Worm (Caenorhabditis elegans) whole organism, L3 larva: ENCODE data around the gene pwp-1.

Experiments
- R02D3.7 ChIP-seq: fragments of 150-350 bp; optimal IDR thresholded peaks from 2 replicates; lab custom pipeline; 2014; ENCODE audit warnings: missing biosample characterization, missing genetic modification characterization
- ZK546.5 ChIP-seq: sonication (generic microtip); optimal IDR thresholded peaks from 2 replicates; lab custom pipeline; 2017; ENCODE audit warnings: missing biosample characterization, missing genetic modification characterization
- aly-2 ChIP-seq: fragments of 150-350 bp; optimal IDR thresholded peaks from 2 replicates; lab custom pipeline; 2014; ENCODE audit warnings: missing biosample characterization, missing genetic modification characterization
- ama-1 ChIP-seq: fragments of 150-350 bp; optimal IDR thresholded peaks from 2 replicates; lab custom pipeline; 2018
- ceh-16 ChIP-seq: sonication (generic microtip); optimal IDR thresholded peaks from 2 replicates; lab custom pipeline; 2017; ENCODE audit warnings: missing biosample characterization, missing genetic modification characterization
- ceh-28 ChIP-seq: fragments of 150-350 bp; optimal IDR thresholded peaks from 2 replicates; lab custom pipeline; 2014; ENCODE audit warnings: missing biosample characterization, missing genetic modification reagents, missing genetic modification characterization
- ceh-82 ChIP-seq: fragments of 150-350 bp; optimal IDR thresholded peaks from 2 replicates; lab custom pipeline; 2014; ENCODE audit warnings: missing biosample characterization, missing genetic modification characterization
- ceh-9 ChIP-seq: sonication (generic microtip); optimal IDR thresholded peaks from 2 replicates; lab custom pipeline; 2018; ENCODE audit warnings: missing biosample characterization, missing genetic modification characterization
- daf-12 ChIP-seq: fragments of 150-350 bp; optimal IDR thresholded peaks from 2 replicates; lab custom pipeline; 2014; ENCODE audit warnings: missing biosample characterization, missing genetic modification reagents, missing genetic modification characterization
- egl-27 ChIP-seq: sonication (generic microtip); optimal IDR thresholded peaks from 4 replicates; lab custom pipeline; 2017; ENCODE audit warnings: missing biosample characterization, missing genetic modification reagents, missing genetic modification characterization
- egl-5 ChIP-seq: fragments of 150-350 bp; optimal IDR thresholded peaks from 2 replicates; lab custom pipeline; 2017; ENCODE audit warnings: missing biosample characterization, missing genetic modification reagents, missing genetic modification characterization, inconsistent platforms
- elt-1 ChIP-seq: fragments of 150-350 bp; optimal IDR thresholded peaks from 2 replicates; lab custom pipeline; 2014; ENCODE audit warnings: missing biosample characterization, missing genetic modification characterization
- elt-2 ChIP-seq: sonication (generic microtip); optimal IDR thresholded peaks from 2 replicates; lab custom pipeline; 2016; ENCODE audit warnings: missing genetic modification reagents, mild to moderate bottlenecking, missing genetic modification characterization, missing compliant biosample characterization
- elt-3 ChIP-seq, 3 experiments: fragments of 150-350 bp in 1 of 3; sonication (generic microtip) in 2 of 3; optimal IDR thresholded peaks; 2 replicates in 2 of 3; 4 replicates in 1 of 3; lab custom pipeline; 2014 to 2017; ENCODE audit warnings: missing biosample characterization in 3 of 3, missing genetic modification characterization in 3 of 3
- fkh-10 ChIP-seq: sonication (generic microtip); optimal IDR thresholded peaks from 2 replicates; lab custom pipeline; 2017; ENCODE audit warnings: missing biosample characterization, missing genetic modification reagents, missing genetic modification characterization
- fkh-2 ChIP-seq: fragments of 150-350 bp; optimal IDR thresholded peaks from 2 replicates; lab custom pipeline; 2014; ENCODE audit warnings: missing biosample characterization, missing genetic modification reagents, missing genetic modification characterization
- hmg-11 ChIP-seq: sonication (generic microtip); optimal IDR thresholded peaks from 2 replicates; lab custom pipeline; 2016; ENCODE audit warnings: missing genetic modification characterization, missing compliant biosample characterization
- jun-1 ChIP-seq: fragments of 150-350 bp; optimal IDR thresholded peaks from 2 replicates; lab custom pipeline; 2014; ENCODE audit warnings: missing biosample characterization, missing genetic modification reagents, missing genetic modification characterization
- lin-15B ChIP-seq: fragments of 150-350 bp; optimal IDR thresholded peaks from 2 replicates; lab custom pipeline; 2014; ENCODE audit warnings: missing biosample characterization, missing genetic modification characterization
- lin-39 ChIP-seq: fragments of 150-350 bp; optimal IDR thresholded peaks from 2 replicates; lab custom pipeline; 2018; ENCODE audit warnings: missing biosample characterization, missing genetic modification reagents, missing genetic modification characterization
- lsy-12 ChIP-seq: sonication (generic microtip); optimal IDR thresholded peaks from 2 replicates; lab custom pipeline; 2016; ENCODE audit warnings: mild to moderate bottlenecking, missing genetic modification characterization, missing compliant biosample characterization
- mdl-1 ChIP-seq: fragments of 150-350 bp; optimal IDR thresholded peaks from 2 replicates; lab custom pipeline; 2014; ENCODE audit warnings: missing biosample characterization, missing genetic modification characterization
- mml-1 ChIP-seq: fragments of 150-350 bp; sonication (generic microtip); optimal IDR thresholded peaks from 3 replicates; lab custom pipeline; 2014; ENCODE audit warnings: missing biosample characterization, missing genetic modification characterization
- nfya-1 ChIP-seq: sonication (generic microtip); optimal IDR thresholded peaks from 2 replicates; lab custom pipeline; 2017; ENCODE audit warnings: missing genetic modification characterization, mild to moderate bottlenecking, missing compliant biosample characterization, antibody characterized with exemption, moderate library complexity; ENCODE audit not compliant: insufficient read depth
- nhr-11 ChIP-seq: fragments of 150-350 bp; optimal IDR thresholded peaks from 2 replicates; lab custom pipeline; 2014; ENCODE audit warnings: missing biosample characterization, missing genetic modification characterization
- nhr-12 ChIP-seq: fragments of 150-350 bp; optimal IDR thresholded peaks from 2 replicates; lab custom pipeline; 2014; ENCODE audit warnings: missing biosample characterization, missing genetic modification characterization
- nhr-23 ChIP-seq: fragments of 150-350 bp; optimal IDR thresholded peaks from 2 replicates; lab custom pipeline; 2014; ENCODE audit warnings: missing biosample characterization, missing genetic modification reagents, missing genetic modification characterization
- nhr-25 ChIP-seq: sonication (generic microtip); optimal IDR thresholded peaks from 2 replicates; lab custom pipeline; 2017; ENCODE audit warnings: missing biosample characterization, missing genetic modification characterization
- nhr-28 ChIP-seq: fragments of 150-350 bp; optimal IDR thresholded peaks from 2 replicates; lab custom pipeline; 2014; ENCODE audit warnings: missing biosample characterization, missing genetic modification characterization
- nhr-43 ChIP-seq: sonication (generic microtip); optimal IDR thresholded peaks from 2 replicates; lab custom pipeline; 2016; ENCODE audit warnings: mild to moderate bottlenecking, missing genetic modification characterization, missing compliant biosample characterization; ENCODE audit not compliant: poor library complexity, severe bottlenecking
- nhr-67 ChIP-seq: fragments of 150-350 bp; optimal IDR thresholded peaks from 2 replicates; lab custom pipeline; 2014; ENCODE audit warnings: missing biosample characterization, missing genetic modification characterization
- nhr-77 ChIP-seq: fragments of 150-350 bp; optimal IDR thresholded peaks from 2 replicates; lab custom pipeline; 2014; ENCODE audit warnings: missing biosample characterization, missing genetic modification characterization
- pha-4 ChIP-seq: fragments of 150-350 bp; optimal IDR thresholded peaks from 2 replicates; lab custom pipeline; 2014; ENCODE audit warnings: missing biosample characterization, missing genetic modification reagents, missing genetic modification characterization
- pqm-1 ChIP-seq: fragments of 150-350 bp; optimal IDR thresholded peaks from 2 replicates; lab custom pipeline; 2017; ENCODE audit warnings: missing biosample characterization, missing genetic modification characterization, inconsistent platforms
- sea-2 ChIP-seq: fragments of 150-350 bp; sonication (generic microtip); optimal IDR thresholded peaks from 4 replicates; lab custom pipeline; 2014; ENCODE audit warnings: missing biosample characterization, missing genetic modification reagents, missing genetic modification characterization

The pwp-1 gene

DNA sequence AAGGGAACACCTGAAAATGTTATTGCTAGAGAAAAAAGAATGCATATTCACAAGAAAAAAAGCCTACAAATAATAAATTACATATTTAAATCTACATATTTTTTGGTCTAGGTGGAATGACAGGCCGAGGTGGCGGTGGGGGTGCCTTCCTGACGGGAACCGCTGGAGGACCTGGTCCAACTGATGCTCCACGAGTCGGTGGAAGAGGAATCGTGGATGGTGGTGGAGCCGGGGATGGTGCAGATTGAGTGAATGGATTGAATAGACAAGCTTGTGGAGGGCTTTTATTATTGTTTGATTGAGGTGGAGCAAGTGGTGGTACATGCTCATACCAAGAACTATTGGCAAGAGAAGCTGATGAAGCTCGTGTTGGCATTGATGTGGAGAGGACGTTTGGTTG lies 25.4 kb upstream of the pwp-1 start:
- TF ChIP-seq ama-1 (lab: Kevin White, UChicago) (no peak), fkh-2 (no peak), hmg-11 (tag; lab: Kevin White, UChicago) (no peak), nhr-77 (no peak), lin-39 (tag; lab: Kevin White, UChicago) (no peak), sea-2 (GFP tag; lab: Kevin White, UChicago) (no peak), fkh-10 (no peak), ceh-16 (tag; lab: Kevin White, UChicago) (no peak), nhr-25 (no peak), elt-3 (tag; optimal IDR thresholded peaks at IDR 0.05; lab: Kevin White, UChicago) (no peak), nhr-67 (tag; lab: Kevin White, UChicago) (no peak), nhr-11 (no peak), nhr-43 (tag; lab: Kevin White, UChicago) (no peak), elt-1 (no peak)

DNA sequence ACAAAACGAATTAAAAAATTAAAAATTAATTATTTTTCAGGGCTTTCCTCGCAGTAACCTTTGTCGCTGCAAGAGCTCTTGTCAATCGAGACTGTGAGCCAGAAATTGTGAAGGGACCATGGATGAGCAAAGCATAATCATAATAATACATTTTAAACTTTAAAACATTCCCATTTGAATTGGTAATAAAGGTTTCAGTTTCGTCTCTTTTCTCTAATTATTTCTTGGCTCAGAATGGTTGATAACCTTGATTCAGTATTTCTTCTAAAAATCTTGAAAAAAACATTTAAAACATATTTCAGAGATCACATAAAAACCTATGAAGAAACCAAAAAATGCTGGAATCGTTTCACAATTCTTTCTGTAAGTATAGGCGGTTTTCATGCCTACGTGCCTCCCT lies 22.5 kb upstream of the pwp-1 start, which contains the start of gene JC8.16:
Gene JC8.16 (plus strand): TSS at position 301 of the 400 bp plus-strand sequence.
- TF ChIP-seq ZK546.5 (tag; lab: Kevin White, UChicago) (no peak), jun-1 (tag; lab: Kevin White, UChicago) (no peak), pqm-1 (tag; lab: Kevin White, UChicago) (no peak), lin-15B (tag; lab: Kevin White, UChicago) (no peak), ceh-28 (no peak), sea-2 (GFP tag; lab: Kevin White, UChicago) (no peak), fkh-2 (no peak), elt-1 (no peak), lsy-12 (tag; lab: Kevin White, UChicago) (no peak), aly-2 (tag; lab: Kevin White, UChicago) (no peak), ceh-82 (tag; lab: Kevin White, UChicago) (no peak), lin-39 (tag; lab: Kevin White, UChicago) (no peak), mdl-1 (no peak), mml-1 (tag; lab: Kevin White, UChicago) (no peak), nhr-43 (tag; lab: Kevin White, UChicago) (no peak), nhr-28 (no peak), ceh-9 (no peak)
- TF ChIP-seq, all 47 proteins: peak for 0

DNA sequence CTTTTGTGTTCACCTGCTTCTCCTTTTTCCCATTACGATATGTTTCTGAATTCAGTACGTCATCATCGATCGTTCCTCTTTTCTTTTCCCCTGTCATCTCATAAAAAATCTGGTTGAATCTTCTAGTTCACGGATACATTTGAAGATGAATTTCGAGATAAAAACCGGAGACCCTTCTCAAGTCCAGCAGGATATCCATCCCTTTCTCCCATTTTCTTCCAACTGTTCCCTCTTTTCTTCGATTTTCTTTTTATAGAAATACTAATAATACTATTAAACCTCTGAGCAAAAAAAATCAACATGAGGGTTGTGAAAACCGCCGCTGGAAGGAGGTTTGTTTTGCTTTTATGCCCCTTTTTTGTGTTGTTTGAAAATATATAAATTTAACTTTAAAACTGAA lies 19.5 kb upstream of the pwp-1 start, which contains the start of gene bus-12:
Gene bus-12 (plus strand): TSS at position 301 of the 400 bp plus-strand sequence.
- TF ChIP-seq nhr-12 (tag; lab: Kevin White, UChicago) (no peak), R02D3.7 (tag; lab: Kevin White, UChicago) (no peak), fkh-2 (no peak), jun-1 (tag; lab: Kevin White, UChicago) (no peak), lsy-12 (tag; lab: Kevin White, UChicago) (no peak), ceh-16 (tag; lab: Kevin White, UChicago) (no peak), ama-1 (lab: Kevin White, UChicago) (no peak), nhr-11 (no peak), daf-12 (tag; lab: Kevin White, UChicago) (no peak), aly-2 (tag; lab: Kevin White, UChicago) (no peak), nhr-67 (tag; lab: Kevin White, UChicago) (no peak), nhr-43 (tag; lab: Kevin White, UChicago) (no peak), nhr-23 (tag; lab: Kevin White, UChicago) (no peak), fkh-10 (no peak), pqm-1 (tag; lab: Kevin White, UChicago) (no peak), sea-2 (GFP tag; lab: Kevin White, UChicago) (no peak)

DNA sequence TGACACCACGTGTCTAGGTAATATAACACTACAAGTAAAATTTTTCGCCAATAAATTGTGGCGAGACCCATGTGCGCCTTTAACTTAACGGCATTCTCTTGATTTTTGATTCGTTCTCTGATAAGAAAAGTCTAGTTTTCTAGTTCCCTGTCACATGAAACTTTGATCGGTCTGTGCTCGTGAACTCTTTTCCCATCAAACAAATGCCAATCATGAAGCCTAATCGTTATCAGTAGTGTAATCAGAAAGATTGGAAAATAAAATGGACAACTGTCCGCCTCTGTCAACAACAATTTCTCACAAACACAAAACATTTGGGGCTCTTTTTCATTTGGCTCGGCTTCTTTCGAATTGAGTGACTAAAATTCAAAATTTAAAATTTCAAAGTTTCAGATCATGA lies 17.5 kb upstream of the pwp-1 start, which contains the start of gene ttr-45:
Gene ttr-45 (plus strand): TSS at position 385 of the 400 bp plus-strand sequence.
- TF ChIP-seq elt-2 (tag; lab: Kevin White, UChicago), result peak; percentile 98
- no peak for TF ChIP-seq daf-12 (tag; lab: Kevin White, UChicago)
- peak; percentile 73 for TF ChIP-seq egl-5 (tag; lab: Kevin White, UChicago)
- peak; percentile 52 for TF ChIP-seq pha-4
- TF ChIP-seq jun-1 (tag; lab: Kevin White, UChicago), result peak; percentile 61
- no peak for TF ChIP-seq lin-15B (tag; lab: Kevin White, UChicago)
- TF ChIP-seq pqm-1 (tag; lab: Kevin White, UChicago), result peak; percentile 92
- TF ChIP-seq lin-39 (tag; lab: Kevin White, UChicago), result peak; percentile 5
- TF ChIP-seq nfya-1, result peak; percentile 24
- no peak for TF ChIP-seq egl-27 (tag; lab: Kevin White, UChicago)
